Fruit fly (Drosophila melanogaster): ENCODE results near the gene Wdr37.

Wdr37 gene

dm6 chr3R:18412279-18413214 is 10.0 kb upstream of the Wdr37 start, which contains the start of gene CG31122 (continued):
- TF ChIP-seq CG10274 (GFP tag; optimal IDR thresholded peaks at IDR 0.05) (no peak), bigmax (GFP tag; optimal IDR thresholded peaks at IDR 0.05) (peak; percentile 11), NfI (GFP tag; optimal IDR thresholded peaks at IDR 0.05) (no peak), Neu2 (GFP tag; optimal IDR thresholded peaks at IDR 0.05; ENCODE audit: borderline replicate concordance) (peak; percentile 91), grau (tag; optimal IDR thresholded peaks at IDR 0.05) (no peak), CG7987 (GFP tag; optimal IDR thresholded peaks at IDR 0.05) (no peak), CG7372 (GFP tag; IDR thresholded peaks at IDR 0.05) (no peak), tup (GFP tag; optimal IDR thresholded peaks at IDR 0.05) (no peak), CG15479 (GFP tag; optimal IDR thresholded peaks at IDR 0.05) (peak; percentile 91), Doc2 (GFP tag; IDR thresholded peaks at IDR 0.05) (no peak), ato (GFP tag; IDR thresholded peaks at IDR 0.05; ENCODE audit: partially characterized antibody) (peak; percentile 82), CG3163 (GFP tag; optimal IDR thresholded peaks at IDR 0.05) (no peak), pfk (GFP tag; optimal IDR thresholded peaks at IDR 0.05) (no peak), CG7786 (GFP tag; optimal IDR thresholded peaks at IDR 0.05) (peak; percentile 57), Hsf (GFP tag; optimal IDR thresholded peaks at IDR 0.05) (peak; percentile 56), E2f1 (GFP tag; IDR thresholded peaks at IDR 0.05) (peak; percentile 49; the same call in 1 of the 2 replicates), CG4404 (GFP tag; IDR thresholded peaks at IDR 0.05) (no peak), Meics (GFP tag; optimal IDR thresholded peaks at IDR 0.05) (peak; percentile 8), kni (GFP tag; optimal IDR thresholded peaks at IDR 0.05) (no peak), CG17612 (GFP tag; IDR thresholded peaks at IDR 0.05) (no peak), CG11723 (GFP tag; optimal IDR thresholded peaks at IDR 0.05) (no peak), croc (GFP tag; conservative IDR thresholded peaks at IDR 0.05) (no peak), CG17361 (GFP tag; IDR thresholded peaks at IDR 0.05) (no peak; the same call in 2 of the 3 replicates), Drgx (GFP tag; IDR thresholded peaks at IDR 0.05) (0 out of 2 replicates have a peak, but pooled peaks have one; percentile 25), pum (GFP tag; optimal IDR thresholded peaks at IDR 0.05) (peak; percentile 50), CG11456 (GFP tag; IDR thresholded peaks at IDR 0.05) (no peak), phol (tag; optimal IDR thresholded peaks at IDR 0.05) (no peak), CG3065 (GFP tag; optimal IDR thresholded peaks at IDR 0.05) (no peak), eyg (GFP tag; optimal IDR thresholded peaks at IDR 0.05) (no peak), gfzf (GFP tag; optimal IDR thresholded peaks at IDR 0.05) (peak; percentile 71), CG2678 (tag; optimal IDR thresholded peaks at IDR 0.05) (no peak), CG14050 (GFP tag; IDR thresholded peaks at IDR 0.05) (no peak), CG9609 (GFP tag; optimal IDR thresholded peaks at IDR 0.05) (peak; percentile 45), pita (GFP tag; optimal IDR thresholded peaks at IDR 0.05) (no peak), CG9797 (GFP tag; optimal IDR thresholded peaks at IDR 0.05) (peak; percentile 91), twi (tag; optimal IDR thresholded peaks at IDR 0.05) (no peak), CG4854 (GFP tag; optimal IDR thresholded peaks at IDR 0.05) (peak; percentile 32), sc (optimal IDR thresholded peaks at IDR 0.05) (no peak), sc (GFP tag; optimal IDR thresholded peaks at IDR 0.05) (no peak), zen (tag; optimal IDR thresholded peaks at IDR 0.05) (peak; percentile 8), CG17186 (GFP tag; optimal IDR thresholded peaks at IDR 0.05) (peak; percentile 79), unc-4 (GFP tag; IDR thresholded peaks at IDR 0.05; ENCODE audit: partially characterized antibody) (peak; percentile 95), CG6765 (GFP tag; optimal IDR thresholded peaks at IDR 0.05) (no peak), CG2199 (GFP tag; IDR thresholded peaks at IDR 0.05) (no peak), vnd (GFP tag; IDR thresholded peaks at IDR 0.05; ENCODE audit: partially characterized antibody) (peak; percentile 95), Dp (GFP tag; optimal IDR thresholded peaks at IDR 0.05) (peak; percentile 88), crc (GFP tag; optimal IDR thresholded peaks at IDR 0.05) (peak; percentile 14), CG2889 (GFP tag; IDR thresholded peaks at IDR 0.05) (0 out of 3 replicates have a peak, but pooled peaks have one; percentile 5), CG1529 (GFP tag; optimal IDR thresholded peaks at IDR 0.05) (no peak)
